Worm (Caenorhabditis elegans): Measurements from ENCODE around the gene F53C3.1.

DNA sequence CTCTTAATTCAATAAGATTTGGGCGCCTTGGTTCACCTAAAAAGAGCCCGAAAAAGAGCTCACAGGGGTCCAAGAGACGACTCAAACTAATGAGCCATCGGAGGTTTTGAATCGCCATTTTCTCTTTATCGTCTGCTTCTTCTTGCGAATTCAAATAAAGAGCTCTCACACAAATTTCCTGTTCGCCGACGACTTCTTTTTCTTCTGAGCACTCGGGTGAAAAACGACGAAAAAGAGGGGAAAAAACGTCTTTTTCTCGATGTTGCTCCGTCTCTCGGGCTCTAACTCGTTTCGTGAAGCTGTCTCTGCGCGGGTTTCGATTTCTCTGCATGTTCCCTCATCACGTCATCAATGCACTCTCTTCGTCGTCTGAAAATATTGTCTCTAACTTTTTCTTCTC, 36.7 kb downstream of the F53C3.1 start:
- no peak for TF ChIP-seq nhr-28 (tag; optimal IDR thresholded peaks at IDR 0.05)
- no peak for TF ChIP-seq nhr-237 (tag; optimal IDR thresholded peaks at IDR 0.05)
- no peak for TF ChIP-seq ham-2 (GFP tag; optimal IDR thresholded peaks at IDR 0.05)
